Worm (Caenorhabditis elegans): ENCODE data around the gene srx-32.

DNA sequence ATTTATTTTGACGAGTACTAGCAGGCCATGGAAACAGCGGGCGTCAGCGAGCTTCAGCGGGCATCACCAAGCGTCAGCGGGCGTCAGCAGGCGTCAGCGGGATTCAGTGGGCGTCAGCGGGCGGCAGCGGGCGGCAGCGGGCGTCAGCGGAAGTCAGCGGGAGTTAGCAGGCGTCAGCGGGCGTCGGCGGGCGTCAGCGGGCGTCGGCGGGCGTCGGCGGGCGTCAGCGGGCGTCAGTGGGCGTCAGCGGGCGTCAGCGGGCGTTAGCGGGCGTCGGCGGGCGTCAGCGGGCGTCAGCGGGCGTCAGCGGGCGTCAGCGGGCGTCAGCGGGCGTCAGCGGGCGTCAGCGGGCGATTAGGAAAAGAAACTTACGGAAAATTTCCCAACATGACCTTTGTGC lies 22.1 kb upstream of the srx-32 start:
- TF ChIP-seq sox-4 (tag; optimal IDR thresholded peaks at IDR 0.05), result no peak
- TF ChIP-seq blmp-1 (tag; optimal IDR thresholded peaks at IDR 0.05), result no peak
- TF ChIP-seq skn-1 (tag; optimal IDR thresholded peaks at IDR 0.05), result no peak

Data from whole organism, L1 larva.